Worm (Caenorhabditis elegans): ENCODE results near the gene ilys-5.

Gene ilys-5

DNA sequence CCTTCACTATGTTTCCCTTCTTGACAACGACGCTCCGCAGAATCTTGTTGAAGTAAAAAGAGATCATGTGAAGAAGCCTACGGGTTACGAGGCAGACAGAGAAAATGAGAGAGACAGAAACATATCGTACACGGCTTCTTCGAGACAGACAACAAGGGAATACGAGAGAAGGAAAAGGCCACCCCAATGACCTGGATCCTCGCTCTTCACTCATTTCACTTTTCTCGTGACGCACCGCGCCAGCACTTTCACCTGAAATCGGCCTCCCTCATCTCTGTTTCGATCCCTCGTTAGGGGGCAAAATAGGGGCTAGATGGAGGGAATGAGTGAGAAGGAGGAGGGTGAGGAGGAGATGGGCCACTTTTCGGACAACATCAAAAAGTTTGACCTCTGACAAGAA is 21.4 kb downstream of the ilys-5 start:
- TF ChIP-seq nhr-10 (tag; optimal IDR thresholded peaks at IDR 0.05): no peak
- TF ChIP-seq mdl-1 (tag; optimal IDR thresholded peaks at IDR 0.05): peak in 1 of 2 experiments; percentile 22
- no peak for TF ChIP-seq aly-2 (tag; optimal IDR thresholded peaks at IDR 0.05)
- TF ChIP-seq unc-62 (GFP tag; optimal IDR thresholded peaks at IDR 0.05 in 1 of 2): peak in 1 of 2 experiments; percentile 3
- TF ChIP-seq unc-62 (tag; optimal IDR thresholded peaks at IDR 0.05): no peak
- TF ChIP-seq nhr-28 (tag; optimal IDR thresholded peaks at IDR 0.05): peak; percentile 1
- no peak for TF ChIP-seq snpc-4 (tag; optimal IDR thresholded peaks at IDR 0.05)
- no peak for TF ChIP-seq dmd-8 (GFP tag; IDR thresholded peaks at IDR 0.05)
- peak; percentile 63 for TF ChIP-seq aha-1 (tag)
- no peak for TF ChIP-seq dpl-1 (GFP tag; optimal IDR thresholded peaks at IDR 0.05)
- no peak for TF ChIP-seq D1046.2 (GFP tag; IDR thresholded peaks at IDR 0.05)
- peak; percentile 76 for TF ChIP-seq hlh-30 (tag; optimal IDR thresholded peaks at IDR 0.05; ENCODE audit: insufficient read depth)
- peak; percentile 10 for TF ChIP-seq nhr-25 (tag; optimal IDR thresholded peaks at IDR 0.05; ENCODE audit: borderline replicate concordance, insufficient read depth)
- TF ChIP-seq hlh-11 (tag; optimal IDR thresholded peaks at IDR 0.05): peak; percentile 50
- no peak for TF ChIP-seq ceh-82 (tag; optimal IDR thresholded peaks at IDR 0.05)

DNA sequence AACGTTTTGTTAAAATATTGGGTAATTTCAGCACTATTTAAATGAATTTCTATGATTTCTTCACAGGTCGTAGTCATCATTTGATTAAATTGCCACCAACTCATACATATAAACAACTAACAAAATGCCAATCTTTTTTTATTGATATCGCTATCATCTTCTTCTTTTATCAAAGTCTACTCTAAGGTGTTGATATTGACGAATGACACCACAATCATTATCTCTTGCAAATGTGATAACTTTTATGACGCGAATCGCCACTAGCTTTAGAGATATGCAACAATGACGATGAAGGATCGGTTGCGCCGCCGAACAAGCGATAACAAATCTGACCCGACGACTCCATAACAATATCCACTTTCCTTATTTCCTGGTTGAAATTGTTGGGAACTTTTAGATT is 22.2 kb downstream of the ilys-5 start:
- TF ChIP-seq daf-16 (GFP tag; optimal IDR thresholded peaks at IDR 0.05) (peak in 1 of 2 experiments; percentile 6), daf-16 (tag; optimal IDR thresholded peaks at IDR 0.05) (peak; percentile 84), tra-1 (GFP tag; IDR thresholded peaks at IDR 0.05) (no peak), daf-19 (GFP tag; conservative IDR thresholded peaks at IDR 0.05) (no peak), unc-62 (GFP tag; optimal IDR thresholded peaks at IDR 0.05 in 1 of 2) (no peak), unc-62 (tag; optimal IDR thresholded peaks at IDR 0.05) (no peak), Y105C5A.15 (GFP tag; IDR thresholded peaks at IDR 0.05) (no peak), lin-1 (GFP tag; IDR thresholded peaks at IDR 0.05) (no peak), hlh-11 (tag; optimal IDR thresholded peaks at IDR 0.05) (peak; percentile 43), attf-4 (tag; optimal IDR thresholded peaks at IDR 0.05) (no peak), F26F4.8 (GFP tag; conservative IDR thresholded peaks at IDR 0.05) (no peak), dmd-6 (GFP tag; IDR thresholded peaks at IDR 0.05) (peak; percentile 50), dve-1 (tag; optimal IDR thresholded peaks at IDR 0.05; ENCODE audit: insufficient read depth) (peak; percentile 74), hlh-30 (tag; optimal IDR thresholded peaks at IDR 0.05; ENCODE audit: insufficient read depth) (no peak)

DNA sequence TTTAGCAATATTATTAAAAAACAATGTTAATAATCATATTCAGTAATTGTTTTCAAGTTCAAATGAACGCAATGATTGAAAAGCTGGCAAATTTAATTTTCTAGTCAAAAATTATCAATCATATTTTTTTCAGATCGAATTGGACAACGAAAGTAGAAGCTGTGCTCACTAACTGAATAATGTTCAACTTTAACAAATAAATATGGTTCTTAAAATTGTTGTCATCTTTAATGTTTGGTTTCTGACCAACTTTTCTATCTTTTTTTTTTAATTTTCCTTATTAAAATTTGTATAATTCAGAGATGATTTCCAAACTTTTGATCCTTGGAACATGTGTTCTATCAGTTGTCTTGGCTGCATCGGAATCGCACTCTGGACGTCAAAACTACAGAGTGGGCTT is 24.7 kb downstream of the ilys-5 start, which contains the start of gene ttr-35:
Gene ttr-35 (plus strand): TSS at position 301 of the 400 bp plus-strand sequence.
- no peak for TF ChIP-seq nhr-102 (tag; optimal IDR thresholded peaks at IDR 0.05)
- no peak for TF ChIP-seq F26F4.8 (GFP tag; conservative IDR thresholded peaks at IDR 0.05)
- no peak for TF ChIP-seq lin-1 (GFP tag; IDR thresholded peaks at IDR 0.05)
- TF ChIP-seq egl-43 (GFP tag; IDR thresholded peaks at IDR 0.05): no peak
- no peak for TF ChIP-seq dmd-9 (GFP tag; IDR thresholded peaks at IDR 0.05)
- TF ChIP-seq snpc-4 (tag; optimal IDR thresholded peaks at IDR 0.05): no peak
- TF ChIP-seq nhr-48 (tag; optimal IDR thresholded peaks at IDR 0.05): no peak
- TF ChIP-seq nhr-41 (GFP tag; IDR thresholded peaks at IDR 0.05): no peak
- no peak for TF ChIP-seq ceh-20 (GFP tag; IDR thresholded peaks at IDR 0.05)
- no peak for TF ChIP-seq lin-29 (GFP tag; IDR thresholded peaks at IDR 0.05)
- TF ChIP-seq hlh-11 (tag; optimal IDR thresholded peaks at IDR 0.05): no peak
- no peak for TF ChIP-seq unc-62 (GFP tag; optimal IDR thresholded peaks at IDR 0.05 in 1 of 2)
- no peak for TF ChIP-seq unc-62 (tag; optimal IDR thresholded peaks at IDR 0.05)
- TF ChIP-seq T26A8.4 (GFP tag; IDR thresholded peaks at IDR 0.05): no peak

DNA sequence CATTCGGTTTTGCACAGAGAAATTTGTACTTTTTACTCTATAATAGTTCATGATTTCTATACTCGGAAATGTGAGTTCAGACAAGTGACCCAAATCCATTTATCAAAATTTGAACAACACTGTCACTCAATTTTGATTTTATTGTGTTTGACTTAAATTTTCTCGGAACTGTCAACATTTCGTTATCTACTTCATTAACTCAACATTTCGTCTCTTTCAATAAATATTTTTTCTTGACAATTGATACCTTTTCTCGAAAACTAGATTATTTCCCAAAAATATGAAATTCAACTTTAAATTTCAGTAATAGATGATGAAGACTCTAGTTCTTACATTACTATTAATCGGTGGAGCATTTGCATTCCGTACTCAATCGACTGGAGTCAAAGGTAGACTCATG is 26.0 kb downstream of the ilys-5 start, which contains the start of gene ttr-36:
Gene ttr-36 (plus strand): TSS at position 301 of the 400 bp plus-strand sequence.
- TF ChIP-seq dmd-6 (GFP tag; IDR thresholded peaks at IDR 0.05) (peak; percentile 39; the same call in 1 of the 2 replicates), daf-16 (GFP tag; optimal IDR thresholded peaks at IDR 0.05) (no peak), daf-16 (tag; optimal IDR thresholded peaks at IDR 0.05) (peak; percentile 68), zfp-2 (tag; optimal IDR thresholded peaks at IDR 0.05) (no peak)
